Fruit fly (Drosophila melanogaster): ENCODE results near the gene Zmynd8.

Gene Zmynd8

dm6 chr3R:31669153-31669934 is at the start of gene Zmynd8:
Gene Zmynd8, plus strand, starts transcription at chr3R:31669465.
- TF ChIP-seq CG9948 (tag; optimal IDR thresholded peaks at IDR 0.05), result no peak
- peak; percentile 5 for TF ChIP-seq CG15710 (tag; optimal IDR thresholded peaks at IDR 0.05)
- TF ChIP-seq CG4496 (GFP tag; IDR thresholded peaks at IDR 0.05), result peak; percentile 40; the same call in 2 of the 3 replicates

- TF ChIP-seq CG9948 (tag; optimal IDR thresholded peaks at IDR 0.05) (no peak), gl (tag; optimal IDR thresholded peaks at IDR 0.05) (no peak), CG8301 (tag; optimal IDR thresholded peaks at IDR 0.05) (no peak), CG13204 (GFP tag; optimal IDR thresholded peaks at IDR 0.05) (no peak), CG4496 (GFP tag; IDR thresholded peaks at IDR 0.05) (no peak), CG15710 (tag; optimal IDR thresholded peaks at IDR 0.05) (no peak), EcR (GFP tag; optimal IDR thresholded peaks at IDR 0.05) (no peak), rn (GFP tag; IDR thresholded peaks at IDR 0.05) (no peak), CG12605 (GFP tag; IDR thresholded peaks at IDR 0.05) (no peak), Snoo (tag; optimal IDR thresholded peaks at IDR 0.05) (no peak)
These were observed 47.5 kb upstream of the Zmynd8 start, which contains the start of gene kek6 for dm6 chr3R:31621814-31622213. Gene kek6, plus strand, starts transcription at chr3R:31622136.

- no peak for TF ChIP-seq CG12605 (GFP tag; IDR thresholded peaks at IDR 0.05)
- no peak for TF ChIP-seq CG13204 (GFP tag; optimal IDR thresholded peaks at IDR 0.05)
- no peak for TF ChIP-seq Ets98B (GFP tag; IDR thresholded peaks at IDR 0.05)
- no peak for TF ChIP-seq CG8159 (tag; optimal IDR thresholded peaks at IDR 0.05)
- TF ChIP-seq CG4496 (GFP tag; IDR thresholded peaks at IDR 0.05), result no peak
- no peak for TF ChIP-seq CG10348 (GFP tag; IDR thresholded peaks at IDR 0.05)
- TF ChIP-seq fd96Ca (GFP tag; IDR thresholded peaks at IDR 0.05), result no peak
- no peak for TF ChIP-seq D1 (tag; optimal IDR thresholded peaks at IDR 0.05)
- no peak for TF ChIP-seq CG9948 (tag; optimal IDR thresholded peaks at IDR 0.05)
- TF ChIP-seq CG14655 (GFP tag; optimal IDR thresholded peaks at IDR 0.05), result no peak
- TF ChIP-seq CG8301 (tag; optimal IDR thresholded peaks at IDR 0.05), result no peak
- TF ChIP-seq EcR (GFP tag; optimal IDR thresholded peaks at IDR 0.05), result no peak
- TF ChIP-seq CG32121 (GFP tag; IDR thresholded peaks at IDR 0.05), result no peak
- no peak for TF ChIP-seq CG17806 (tag; optimal IDR thresholded peaks at IDR 0.05)
- no peak for TF ChIP-seq Snoo (tag; optimal IDR thresholded peaks at IDR 0.05)
- no peak for TF ChIP-seq gl (tag; optimal IDR thresholded peaks at IDR 0.05)
- no peak for TF ChIP-seq Pif1A (GFP tag; optimal IDR thresholded peaks at IDR 0.05)
These were observed 46.6 kb upstream of the Zmynd8 start for dm6 chr3R:31622648-31623047.

dm6 chr3R:31626237-31626636 is 43.0 kb upstream of the Zmynd8 start:
- TF ChIP-seq Ets98B (GFP tag; IDR thresholded peaks at IDR 0.05), result no peak
- no peak for TF ChIP-seq D1 (tag; optimal IDR thresholded peaks at IDR 0.05)
- no peak for TF ChIP-seq CG15710 (tag; optimal IDR thresholded peaks at IDR 0.05)
- TF ChIP-seq CG13204 (GFP tag; optimal IDR thresholded peaks at IDR 0.05), result no peak
- no peak for TF ChIP-seq CG10348 (GFP tag; IDR thresholded peaks at IDR 0.05)
- TF ChIP-seq CG8159 (tag; optimal IDR thresholded peaks at IDR 0.05), result no peak
- TF ChIP-seq CG17806 (tag; optimal IDR thresholded peaks at IDR 0.05), result no peak
- TF ChIP-seq Pif1A (GFP tag; optimal IDR thresholded peaks at IDR 0.05), result no peak

dm6 chr3R:31627186-31627585 is 42.1 kb upstream of the Zmynd8 start:
- TF ChIP-seq rn (GFP tag; IDR thresholded peaks at IDR 0.05), result no peak
- no peak for TF ChIP-seq CG34367 (tag; optimal IDR thresholded peaks at IDR 0.05)
- no peak for TF ChIP-seq CG9948 (tag; optimal IDR thresholded peaks at IDR 0.05)
- no peak for TF ChIP-seq CG14655 (GFP tag; optimal IDR thresholded peaks at IDR 0.05)
- no peak for TF ChIP-seq CG10348 (GFP tag; IDR thresholded peaks at IDR 0.05)
- TF ChIP-seq CG8159 (tag; optimal IDR thresholded peaks at IDR 0.05), result no peak
- TF ChIP-seq gl (tag; optimal IDR thresholded peaks at IDR 0.05), result no peak
- peak; percentile 51 for TF ChIP-seq Ets98B (GFP tag; IDR thresholded peaks at IDR 0.05)
- no peak for TF ChIP-seq CG15710 (tag; optimal IDR thresholded peaks at IDR 0.05)
- TF ChIP-seq CG32121 (GFP tag; IDR thresholded peaks at IDR 0.05), result 0 out of 2 replicates have a peak, but pooled peaks have one; percentile 24
- peak; percentile 57; the same call in 1 of the 3 replicates for TF ChIP-seq fd96Ca (GFP tag; IDR thresholded peaks at IDR 0.05)
- TF ChIP-seq CG8301 (tag; optimal IDR thresholded peaks at IDR 0.05), result peak; percentile 0
- TF ChIP-seq CG4496 (GFP tag; IDR thresholded peaks at IDR 0.05), result peak; percentile 25; the same call in 1 of the 3 replicates
- TF ChIP-seq Pif1A (GFP tag; optimal IDR thresholded peaks at IDR 0.05), result no peak

- 0 out of 3 replicates have a peak, but pooled peaks have one; percentile 31 for TF ChIP-seq CG4496 (GFP tag; IDR thresholded peaks at IDR 0.05)
- no peak for TF ChIP-seq EcR (GFP tag; optimal IDR thresholded peaks at IDR 0.05)
These were observed 38.9 kb upstream of the Zmynd8 start for dm6 chr3R:31630376-31630775.

- TF ChIP-seq CG8301 (tag; optimal IDR thresholded peaks at IDR 0.05) (no peak), CG32121 (GFP tag; IDR thresholded peaks at IDR 0.05) (no peak), D1 (tag; optimal IDR thresholded peaks at IDR 0.05) (no peak), CG4496 (GFP tag; IDR thresholded peaks at IDR 0.05) (no peak), Pif1A (GFP tag; optimal IDR thresholded peaks at IDR 0.05) (no peak), gl (tag; optimal IDR thresholded peaks at IDR 0.05) (no peak), CG17806 (tag; optimal IDR thresholded peaks at IDR 0.05) (no peak), CG34367 (tag; optimal IDR thresholded peaks at IDR 0.05) (no peak), Snoo (tag; optimal IDR thresholded peaks at IDR 0.05) (no peak), Pif1B (GFP tag; optimal IDR thresholded peaks at IDR 0.05) (no peak), Ets98B (GFP tag; IDR thresholded peaks at IDR 0.05) (no peak), CG13204 (GFP tag; optimal IDR thresholded peaks at IDR 0.05) (no peak), CG9948 (tag; optimal IDR thresholded peaks at IDR 0.05) (no peak), CG12605 (GFP tag; IDR thresholded peaks at IDR 0.05) (no peak), CG15710 (tag; optimal IDR thresholded peaks at IDR 0.05) (no peak), CG14655 (GFP tag; optimal IDR thresholded peaks at IDR 0.05) (no peak)
These were observed 36.9 kb upstream of the Zmynd8 start for dm6 chr3R:31632316-31632715.

All from whole organism, pupa.